Fruit fly (Drosophila melanogaster): Measurements from ENCODE around the gene Gr32a.
A peak's percentile ranks its signal among the peaks of the same experiment; 100 is the strongest.

Gene Gr32a

dm6 chr2L:11086357-11086924, 27.4 kb upstream of the Gr32a start, which contains the start of gene CG16854:
CG16854 (plus strand) TSS chr2L:11086721.
- TF ChIP-seq Snoo (tag; optimal IDR thresholded peaks at IDR 0.05) (no peak), CG12605 (GFP tag; IDR thresholded peaks at IDR 0.05) (no peak), fd96Ca (GFP tag; IDR thresholded peaks at IDR 0.05) (0 out of 3 replicates have a peak, but pooled peaks have one; percentile 31), CG4496 (GFP tag; IDR thresholded peaks at IDR 0.05) (0 out of 3 replicates have a peak, but pooled peaks have one; percentile 7)

DNA sequence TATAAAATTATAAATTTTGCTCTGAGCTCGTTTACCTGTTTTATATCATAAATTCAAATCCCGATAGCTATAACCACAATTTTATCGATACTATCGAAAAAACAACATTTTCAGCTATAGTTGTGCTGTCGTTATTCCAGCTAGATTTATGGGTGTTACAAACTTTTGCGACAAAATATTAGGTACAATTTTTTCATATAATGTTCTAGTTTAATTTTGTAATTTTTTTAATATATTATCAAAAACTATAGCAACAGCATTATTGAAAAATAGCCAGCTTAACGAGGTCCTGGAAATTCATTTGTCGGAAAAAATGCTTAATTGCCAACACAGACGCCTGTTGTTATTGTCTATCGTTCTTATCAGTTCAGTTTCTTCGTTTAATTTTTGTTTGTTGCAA, 22.7 kb upstream of the Gr32a start, which contains the start of gene Wdr59:
TSS of gene Wdr59 (plus strand) at position 334 of the 400 bp plus-strand sequence.
- TF ChIP-seq CG15710 (tag; optimal IDR thresholded peaks at IDR 0.05) (peak; percentile 42), rn (GFP tag; IDR thresholded peaks at IDR 0.05) (no peak), CG17806 (tag; optimal IDR thresholded peaks at IDR 0.05) (peak; percentile 39), fd96Ca (GFP tag; IDR thresholded peaks at IDR 0.05) (no peak), CG9948 (tag; optimal IDR thresholded peaks at IDR 0.05) (no peak), CG32121 (GFP tag; IDR thresholded peaks at IDR 0.05) (peak; percentile 37; the same call in 1 of the 2 replicates), Snoo (tag; optimal IDR thresholded peaks at IDR 0.05) (no peak), D1 (tag; optimal IDR thresholded peaks at IDR 0.05) (peak; percentile 87)

- TF ChIP-seq CG12605 (GFP tag; IDR thresholded peaks at IDR 0.05) = no peak
- TF ChIP-seq gl (tag; optimal IDR thresholded peaks at IDR 0.05) = peak; percentile 2
- no peak for TF ChIP-seq CG14655 (GFP tag; optimal IDR thresholded peaks at IDR 0.05)
Observed at dm6 chr2L:11100516-11101061, 13.2 kb upstream of the Gr32a start, which contains the start of gene Ge-1. Ge-1 (minus strand) TSS chr2L:11100888.

dm6 chr2L:11105320-11105719, 8.5 kb upstream of the Gr32a start:
- TF ChIP-seq fd96Ca (GFP tag; IDR thresholded peaks at IDR 0.05) = 0 out of 3 replicates have a peak, but pooled peaks have one; percentile 35
- no peak for TF ChIP-seq CG10348 (GFP tag; IDR thresholded peaks at IDR 0.05)
- no peak for TF ChIP-seq rn (GFP tag; IDR thresholded peaks at IDR 0.05)

DNA sequence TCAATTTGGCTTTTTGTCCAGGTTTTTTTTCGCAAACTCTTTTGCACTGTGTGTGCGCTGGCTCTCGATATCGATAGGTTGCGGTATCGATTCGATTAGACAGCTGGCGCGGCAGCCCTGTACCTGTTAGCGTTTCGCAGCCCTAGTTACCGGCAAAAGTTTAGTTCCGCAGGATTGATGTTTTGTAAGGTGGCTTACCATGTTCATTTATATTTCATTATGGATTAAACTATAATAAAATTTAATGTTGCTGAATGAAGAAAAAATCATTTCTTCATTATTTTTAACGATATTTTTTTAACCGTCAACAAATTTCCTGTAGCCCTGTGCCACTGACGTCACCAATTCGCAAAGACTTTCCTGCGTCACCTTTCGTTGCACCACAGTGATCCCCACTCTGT, 7.3 kb upstream of the Gr32a start, which contains the start of gene Reps:
TSS of gene Reps (minus strand) at position 84 of the 401 bp plus-strand sequence.
- TF ChIP-seq rn (GFP tag; IDR thresholded peaks at IDR 0.05) = peak; percentile 98
- peak; percentile 98 for TF ChIP-seq CG14655 (GFP tag; optimal IDR thresholded peaks at IDR 0.05)
- peak; percentile 98 for TF ChIP-seq CG9948 (tag; optimal IDR thresholded peaks at IDR 0.05)
- peak; percentile 51 for TF ChIP-seq EcR (GFP tag; optimal IDR thresholded peaks at IDR 0.05)
- peak; percentile 99 for TF ChIP-seq CG4496 (GFP tag; IDR thresholded peaks at IDR 0.05)
- peak; percentile 92 for TF ChIP-seq gl (tag; optimal IDR thresholded peaks at IDR 0.05)
- peak; percentile 96 for TF ChIP-seq Pif1B (GFP tag; optimal IDR thresholded peaks at IDR 0.05)
- no peak for TF ChIP-seq CG13204 (GFP tag; optimal IDR thresholded peaks at IDR 0.05)
- TF ChIP-seq CG17806 (tag; optimal IDR thresholded peaks at IDR 0.05) = peak; percentile 98
- TF ChIP-seq fd96Ca (GFP tag; IDR thresholded peaks at IDR 0.05) = peak; percentile 99
- peak; percentile 97 for TF ChIP-seq Pif1A (GFP tag; optimal IDR thresholded peaks at IDR 0.05)
- no peak for TF ChIP-seq D1 (tag; optimal IDR thresholded peaks at IDR 0.05)
- peak; percentile 96 for TF ChIP-seq CG10348 (GFP tag; IDR thresholded peaks at IDR 0.05)
- peak; percentile 98 for TF ChIP-seq CG34367 (tag; optimal IDR thresholded peaks at IDR 0.05)
- peak; percentile 98 for TF ChIP-seq CG15710 (tag; optimal IDR thresholded peaks at IDR 0.05)
- TF ChIP-seq CG8301 (tag; optimal IDR thresholded peaks at IDR 0.05) = peak; percentile 97
- peak; percentile 96 for TF ChIP-seq CG12605 (GFP tag; IDR thresholded peaks at IDR 0.05)
- TF ChIP-seq CG8159 (tag; optimal IDR thresholded peaks at IDR 0.05) = peak; percentile 98
- peak; percentile 98 for TF ChIP-seq CG32121 (GFP tag; IDR thresholded peaks at IDR 0.05)
- peak; percentile 98 for TF ChIP-seq Snoo (tag; optimal IDR thresholded peaks at IDR 0.05)
- TF ChIP-seq Ets98B (GFP tag; IDR thresholded peaks at IDR 0.05) = peak; percentile 98

DNA sequence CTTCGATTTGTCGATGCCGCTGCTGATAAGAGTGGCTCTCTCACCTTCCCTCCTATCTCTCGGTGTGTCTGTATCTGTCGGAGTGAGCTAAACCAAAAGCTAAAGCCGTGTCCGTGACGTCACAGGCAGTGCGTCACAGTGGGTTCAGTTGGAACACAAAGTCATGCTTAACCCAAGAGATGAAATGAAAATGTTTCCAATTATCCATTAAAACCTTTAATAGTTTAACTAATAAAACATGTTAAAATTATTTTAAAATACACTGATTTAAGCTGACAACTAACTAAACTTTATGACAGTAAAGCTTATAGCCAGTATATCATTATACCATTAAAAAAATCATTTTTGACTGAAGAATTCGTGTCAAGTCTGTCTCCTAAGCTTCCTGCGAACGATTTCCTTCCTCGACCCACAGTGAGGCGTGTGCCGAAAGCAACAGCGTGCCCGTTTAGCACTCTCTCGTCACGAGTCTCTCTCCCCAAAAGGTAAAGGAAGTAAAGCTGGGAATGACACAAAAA, 744 bp upstream of the Gr32a start, which contains the start of gene Idua:
TSS of gene Idua (minus strand) at position 51 of the 518 bp plus-strand sequence.
- TF ChIP-seq Snoo (tag; optimal IDR thresholded peaks at IDR 0.05) (peak; percentile 70), CG32121 (GFP tag; IDR thresholded peaks at IDR 0.05) (peak; percentile 67; the same call in 1 of the 2 replicates), Pif1B (GFP tag; optimal IDR thresholded peaks at IDR 0.05) (no peak), CG9948 (tag; optimal IDR thresholded peaks at IDR 0.05) (peak; percentile 71), CG14655 (GFP tag; optimal IDR thresholded peaks at IDR 0.05) (no peak), fd96Ca (GFP tag; IDR thresholded peaks at IDR 0.05) (0 out of 3 replicates have a peak, but pooled peaks have one; percentile 30), gl (tag; optimal IDR thresholded peaks at IDR 0.05) (peak; percentile 18), D1 (tag; optimal IDR thresholded peaks at IDR 0.05) (no peak), Ets98B (GFP tag; IDR thresholded peaks at IDR 0.05) (no peak; the same call in 1 of the 2 replicates), CG10348 (GFP tag; IDR thresholded peaks at IDR 0.05) (no peak), CG34367 (tag; optimal IDR thresholded peaks at IDR 0.05) (peak; percentile 63), rn (GFP tag; IDR thresholded peaks at IDR 0.05) (no peak), Pif1A (GFP tag; optimal IDR thresholded peaks at IDR 0.05) (no peak), CG15710 (tag; optimal IDR thresholded peaks at IDR 0.05) (peak; percentile 83), CG4496 (GFP tag; IDR thresholded peaks at IDR 0.05) (0 out of 3 replicates have a peak, but pooled peaks have one; percentile 29), CG8159 (tag; optimal IDR thresholded peaks at IDR 0.05) (peak; percentile 75), EcR (GFP tag; optimal IDR thresholded peaks at IDR 0.05) (no peak), CG17806 (tag; optimal IDR thresholded peaks at IDR 0.05) (peak; percentile 55), CG8301 (tag; optimal IDR thresholded peaks at IDR 0.05) (no peak), CG12605 (GFP tag; IDR thresholded peaks at IDR 0.05) (no peak; the same call in 1 of the 2 replicates), CG13204 (GFP tag; optimal IDR thresholded peaks at IDR 0.05) (no peak)
